Worm (Caenorhabditis elegans) whole organism, L4 larva: ENCODE data around the gene C04A2.15.

Experiments used
- D1046.2 ChIP-seq: fragments of 200-800 bp; sonication (Bioruptor generic); IDR thresholded peaks from 2 replicates; pipeline ENCODE4 v1.3.6; 2022; ENCODE audit warnings: missing genetic modification characterization, missing compliant biosample characterization
- F10B5.3 ChIP-seq: sonication (generic microtip); optimal IDR thresholded peaks from 2 replicates; lab custom pipeline; 2016; ENCODE audit warnings: mild to moderate bottlenecking, missing genetic modification characterization, missing compliant biosample characterization
- F49E8.2 ChIP-seq: sonication (generic microtip); optimal IDR thresholded peaks from 2 replicates; lab custom pipeline; 2016; ENCODE audit warnings: missing compliant biosample characterization, mild to moderate bottlenecking, missing genetic modification characterization, borderline replicate concordance
- T20F7.1 ChIP-seq: fragments of 200-800 bp; sonication (Bioruptor generic); optimal IDR thresholded peaks from 2 replicates; lab custom pipeline; 2018; ENCODE audit warnings: mild to moderate bottlenecking, missing genetic modification characterization, missing compliant biosample characterization
- T26A8.4 ChIP-seq: fragments of 200-800 bp; sonication (Bioruptor generic); IDR thresholded peaks from 2 replicates; pipeline ENCODE4 v1.3.6; 2022; ENCODE audit warnings: missing genetic modification characterization, missing compliant biosample characterization
- Y75B8A.6 ChIP-seq: fragments of 200-800 bp; sonication (Bioruptor generic); IDR thresholded peaks from 2 replicates; pipeline ENCODE4 v1.3.6; 2022; ENCODE audit warnings: missing genetic modification reagents, missing genetic modification characterization, missing compliant biosample characterization
- aha-1 ChIP-seq: fragments of 150-350 bp; peaks from one replicate; lab custom pipeline; 2014; ENCODE audit warnings: missing biosample characterization, missing genetic modification characterization
- ceh-20 ChIP-seq: fragments of 200-800 bp; sonication (Bioruptor generic); IDR thresholded peaks from 2 replicates; pipeline ENCODE4 v1.3.6; 2022; ENCODE audit warnings: missing genetic modification reagents, missing genetic modification characterization, missing compliant biosample characterization
- ceh-82 ChIP-seq: sonication (generic microtip); optimal IDR thresholded peaks from 2 replicates; lab custom pipeline; 2017; ENCODE audit warnings: missing biosample characterization, missing genetic modification characterization
- ctbp-1 ChIP-seq: fragments of 200-800 bp; sonication (Bioruptor generic); IDR thresholded peaks from 2 replicates; pipeline ENCODE4 v1.3.6; 2022; ENCODE audit warnings: missing genetic modification reagents, missing genetic modification characterization, missing compliant biosample characterization
- daf-16 ChIP-seq, 3 experiments: sonication (generic microtip); optimal IDR thresholded peaks; 2 replicates each; lab custom pipeline; 2016 to 2017; ENCODE audit warnings: missing genetic modification characterization in 3 of 3, missing genetic modification reagents in 3 of 3, mild to moderate bottlenecking in 2 of 3, missing compliant biosample characterization in 2 of 3, missing biosample characterization in 1 of 3, moderate library complexity in 1 of 3
- dmd-6 ChIP-seq: fragments of 200-800 bp; sonication (Bioruptor generic); IDR thresholded peaks from 2 replicates; pipeline ENCODE4 v1.3.6; 2022; ENCODE audit warnings: missing genetic modification reagents, missing genetic modification characterization, missing compliant biosample characterization
- dmd-9 ChIP-seq: fragments of 200-800 bp; sonication (Bioruptor generic); IDR thresholded peaks from 2 replicates; pipeline ENCODE4 v1.3.6; 2022; ENCODE audit warnings: missing genetic modification reagents, missing genetic modification characterization, missing compliant biosample characterization
- dpl-1 ChIP-seq: fragments of 150-350 bp; optimal IDR thresholded peaks from 2 replicates; lab custom pipeline; 2014; ENCODE audit warnings: missing biosample characterization, missing genetic modification reagents, missing genetic modification characterization
- fos-1 ChIP-seq: fragments of 150-350 bp; optimal IDR thresholded peaks from 2 replicates; lab custom pipeline; 2014; ENCODE audit warnings: missing biosample characterization, missing genetic modification characterization
- gei-8 ChIP-seq: fragments of 200-800 bp; sonication (Bioruptor generic); optimal IDR thresholded peaks from 2 replicates; lab custom pipeline; 2018; ENCODE audit warnings: mild to moderate bottlenecking, missing genetic modification characterization, missing compliant biosample characterization
- hif-1 ChIP-seq, 2 experiments: sonication (generic microtip); optimal IDR thresholded peaks; 2 replicates each; lab custom pipeline; 2016 to 2017; ENCODE audit warnings: missing compliant biosample characterization in 2 of 2, missing genetic modification characterization in 2 of 2, missing genetic modification reagents in 2 of 2, missing genotype in 2 of 2, mild to moderate bottlenecking in 1 of 2
- hlh-11 ChIP-seq: fragments of 200-800 bp; sonication (Bioruptor generic); optimal IDR thresholded peaks from 2 replicates; lab custom pipeline; 2018; ENCODE audit warnings: mild to moderate bottlenecking, missing genetic modification characterization, missing compliant biosample characterization
- hmg-1.1 ChIP-seq: fragments of 200-800 bp; sonication (Bioruptor generic); IDR thresholded peaks from 2 replicates; pipeline ENCODE4 v1.3.6; 2022; ENCODE audit warnings: missing genetic modification reagents, missing genetic modification characterization, missing compliant biosample characterization
- lin-1 ChIP-seq: fragments of 200-800 bp; sonication (Bioruptor generic); IDR thresholded peaks from 2 replicates; pipeline ENCODE4 v1.3.6; 2022; ENCODE audit warnings: missing genetic modification reagents, missing genetic modification characterization, missing compliant biosample characterization
- lin-13 ChIP-seq: fragments of 150-350 bp; optimal IDR thresholded peaks from 2 replicates; lab custom pipeline; 2014; ENCODE audit warnings: missing biosample characterization, missing genetic modification reagents, missing genetic modification characterization
- lin-39 ChIP-seq: fragments of 150-350 bp; optimal IDR thresholded peaks from 2 replicates; lab custom pipeline; 2014; ENCODE audit warnings: missing biosample characterization, missing genetic modification reagents, missing genetic modification characterization
- lsy-2 ChIP-seq, 2 experiments: fragments of 150-350 bp in 1 of 2; sonication (generic microtip) in 1 of 2; optimal IDR thresholded peaks; 2 replicates each; lab custom pipeline; 2014 to 2017; ENCODE audit warnings: missing biosample characterization in 2 of 2, missing genetic modification characterization in 2 of 2
- mdl-1 ChIP-seq, 2 experiments: fragments of 150-350 bp in 1 of 2; sonication (generic microtip) in 1 of 2; optimal IDR thresholded peaks; 2 replicates each; lab custom pipeline; 2014 to 2017; ENCODE audit warnings: missing biosample characterization in 2 of 2, missing genetic modification characterization in 2 of 2
- mep-1 ChIP-seq: fragments of 150-350 bp; sonication (generic microtip); optimal IDR thresholded peaks from 3 replicates; lab custom pipeline; 2014; ENCODE audit warnings: missing biosample characterization, missing genetic modification characterization
- mes-2 ChIP-seq: sonication (generic microtip); optimal IDR thresholded peaks from 2 replicates; lab custom pipeline; 2016; ENCODE audit warnings: missing genotype, mild to moderate bottlenecking, missing genetic modification characterization, missing compliant biosample characterization; ENCODE audit not compliant: poor library complexity, severe bottlenecking
- mxl-2 ChIP-seq: fragments of 200-800 bp; sonication (Bioruptor generic); conservative IDR thresholded peaks from 2 replicates; pipeline ENCODE4 v1.3.6; 2022; ENCODE audit warnings: missing genetic modification reagents, missing genetic modification characterization, missing compliant biosample characterization
- mxl-3 ChIP-seq: fragments of 200-800 bp; sonication (Bioruptor generic); optimal IDR thresholded peaks from 2 replicates; lab custom pipeline; 2018; ENCODE audit warnings: mild to moderate bottlenecking, missing genetic modification characterization, missing compliant biosample characterization
- nhr-11 ChIP-seq: fragments of 150-350 bp; optimal IDR thresholded peaks from 2 replicates; lab custom pipeline; 2014; ENCODE audit warnings: missing biosample characterization, missing genetic modification characterization
- nhr-111 ChIP-seq: fragments of 200-800 bp; sonication (Bioruptor generic); optimal IDR thresholded peaks from 2 replicates; lab custom pipeline; 2018; ENCODE audit warnings: mild to moderate bottlenecking, missing genetic modification characterization, missing compliant biosample characterization
- nhr-28 ChIP-seq: fragments of 150-350 bp; optimal IDR thresholded peaks from 2 replicates; lab custom pipeline; 2014; ENCODE audit warnings: missing biosample characterization, missing genetic modification characterization
- nhr-41 ChIP-seq: fragments of 200-800 bp; sonication (Bioruptor generic); IDR thresholded peaks from 2 replicates; pipeline ENCODE4 v1.3.6; 2022; ENCODE audit warnings: missing genetic modification reagents, missing genetic modification characterization, missing compliant biosample characterization
- nhr-42 ChIP-seq: fragments of 200-800 bp; sonication (Bioruptor generic); IDR thresholded peaks from 2 replicates; pipeline ENCODE4 v1.3.6; 2022; ENCODE audit warnings: missing genetic modification characterization, missing compliant biosample characterization
- nhr-77 ChIP-seq: fragments of 150-350 bp; optimal IDR thresholded peaks from 2 replicates; lab custom pipeline; 2014; ENCODE audit warnings: missing biosample characterization, missing genetic modification characterization
- php-3 ChIP-seq: fragments of 200-800 bp; sonication (Bioruptor generic); IDR thresholded peaks from 2 replicates; pipeline ENCODE4 v1.3.6; 2022; ENCODE audit warnings: missing genetic modification reagents, missing genetic modification characterization, missing compliant biosample characterization
- sdz-12 ChIP-seq: fragments of 200-800 bp; sonication (Bioruptor generic); optimal IDR thresholded peaks from 2 replicates; lab custom pipeline; 2018; ENCODE audit warnings: mild to moderate bottlenecking, missing genetic modification characterization, missing compliant biosample characterization
- set-16 ChIP-seq: fragments of 200-800 bp; sonication (Bioruptor generic); IDR thresholded peaks from 2 replicates; pipeline ENCODE4 v1.3.6; 2022; ENCODE audit warnings: missing genetic modification reagents, missing genetic modification characterization, missing compliant biosample characterization
- spr-1 ChIP-seq: sonication (generic microtip); optimal IDR thresholded peaks from 2 replicates; lab custom pipeline; 2016; ENCODE audit warnings: mild to moderate bottlenecking, missing genetic modification characterization, missing compliant biosample characterization
- tag-97 ChIP-seq: fragments of 200-800 bp; sonication (Bioruptor generic); IDR thresholded peaks from 2 replicates; pipeline ENCODE4 v1.3.6; 2022; ENCODE audit warnings: missing genetic modification characterization, missing compliant biosample characterization
- tra-1 ChIP-seq: fragments of 200-800 bp; sonication (Bioruptor generic); IDR thresholded peaks from 2 replicates; pipeline ENCODE4 v1.3.6; 2022; ENCODE audit warnings: missing genetic modification reagents, missing genetic modification characterization, missing compliant biosample characterization
- unc-62 ChIP-seq, 3 experiments: fragments of 150-350 bp in 1 of 3; sonication (generic microtip); optimal IDR thresholded peaks in 2 of 3; peaks in 1 of 3; 1 replicate in 1 of 3; 2 replicates in 2 of 3; lab custom pipeline; 2014 to 2017; ENCODE audit warnings: missing biosample characterization in 3 of 3, missing genetic modification characterization in 3 of 3, missing genetic modification reagents in 3 of 3, missing genotype in 1 of 3
- zag-1 ChIP-seq: fragments of 150-350 bp; optimal IDR thresholded peaks from 2 replicates; lab custom pipeline; 2014; ENCODE audit warnings: missing biosample characterization, missing genetic modification characterization
- zfp-2 ChIP-seq: sonication (generic microtip); optimal IDR thresholded peaks from 2 replicates; lab custom pipeline; 2016; ENCODE audit warnings: mild to moderate bottlenecking, missing genetic modification characterization, missing compliant biosample characterization
- zfp-3 ChIP-seq: fragments of 200-800 bp; sonication (Bioruptor generic); conservative IDR thresholded peaks from 2 replicates; pipeline ENCODE4 v1.3.6; 2022; ENCODE audit warnings: missing genetic modification reagents, missing genetic modification characterization, missing compliant biosample characterization
- zip-2 ChIP-seq: fragments of 150-350 bp; optimal IDR thresholded peaks from 2 replicates; lab custom pipeline; 2014; ENCODE audit warnings: missing biosample characterization, missing genetic modification characterization

Gene C04A2.15

DNA sequence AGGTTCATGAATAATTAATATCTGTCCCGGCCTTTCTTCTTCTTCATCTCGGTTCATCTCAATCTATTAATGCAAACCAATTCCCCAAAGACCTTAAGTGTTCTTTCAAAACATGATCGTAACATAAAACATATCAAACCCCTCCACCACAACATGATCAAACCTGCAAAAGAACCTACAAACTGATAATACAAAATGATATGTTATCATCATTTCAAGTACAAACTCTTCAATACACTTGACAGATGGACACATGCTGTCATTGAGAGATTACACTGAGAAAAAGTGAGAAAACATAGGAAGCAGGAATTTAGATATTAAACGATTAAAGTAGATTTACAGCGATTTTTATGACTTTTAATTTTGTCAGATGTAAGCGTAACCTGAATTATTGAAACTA, 27.5 kb upstream of the C04A2.15 start (continued):
- TF ChIP-seq zfp-3 (GFP tag; lab: Robert Waterston, UW), result no peak

ce11 chrII:6825732-6826131, 26.3 kb upstream of the C04A2.15 start:
- TF ChIP-seq nhr-28 (peak; percentile 65), php-3 (GFP tag; lab: Robert Waterston, UW) (no peak), hlh-11 (tag; lab: Kevin White, UChicago) (peak; percentile 54), ceh-20 (GFP tag; lab: Robert Waterston, UW) (peak; percentile 54; the same call in 1 of the 2 replicates), hmg-1.1 (GFP tag; lab: Robert Waterston, UW) (no peak), daf-16 (GFP tag; optimal IDR thresholded peaks at IDR 0.05; lab: Kevin White, UChicago) (no peak), daf-16 (tag; optimal IDR thresholded peaks at IDR 0.05; lab: Kevin White, UChicago) (no peak), T26A8.4 (GFP tag; lab: Robert Waterston, UW) (no peak), spr-1 (no peak), set-16 (GFP tag; lab: Robert Waterston, UW) (no peak), Y75B8A.6 (GFP tag; lab: Robert Waterston, UW) (no peak), fos-1 (tag; lab: Kevin White, UChicago) (no peak), mdl-1 (tag; optimal IDR thresholded peaks at IDR 0.05; lab: Kevin White, UChicago) (peak in 1 of 2 experiments; percentile 34), D1046.2 (GFP tag; lab: Robert Waterston, UW) (no peak), tag-97 (GFP tag; lab: Robert Waterston, UW) (no peak), lin-1 (GFP tag; lab: Robert Waterston, UW) (0 out of 2 replicates have a peak, but pooled peaks have one; percentile 27), lsy-2 (tag; optimal IDR thresholded peaks at IDR 0.05; lab: Kevin White, UChicago) (peak in 1 of 2 experiments; percentile 27), sdz-12 (GFP tag; lab: Kevin White, UChicago) (no peak), nhr-41 (GFP tag; lab: Robert Waterston, UW) (no peak), aha-1 (tag; lab: Kevin White, UChicago) (peak; percentile 72), unc-62 (GFP tag; optimal IDR thresholded peaks at IDR 0.05 in 1 of 2; lab: Kevin White, UChicago) (peak in 1 of 2 experiments; percentile 97), unc-62 (tag; optimal IDR thresholded peaks at IDR 0.05; lab: Kevin White, UChicago) (no peak), zag-1 (tag; lab: Kevin White, UChicago) (no peak), tra-1 (GFP tag; lab: Robert Waterston, UW) (0 out of 2 replicates have a peak, but pooled peaks have one; percentile 65), mep-1 (peak; percentile 4), dmd-9 (GFP tag; lab: Robert Waterston, UW) (no peak), lin-13 (GFP tag; lab: Kevin White, UChicago) (no peak), dmd-6 (GFP tag; lab: Robert Waterston, UW) (peak; percentile 49), mes-2 (tag; lab: Kevin White, UChicago) (no peak)

DNA sequence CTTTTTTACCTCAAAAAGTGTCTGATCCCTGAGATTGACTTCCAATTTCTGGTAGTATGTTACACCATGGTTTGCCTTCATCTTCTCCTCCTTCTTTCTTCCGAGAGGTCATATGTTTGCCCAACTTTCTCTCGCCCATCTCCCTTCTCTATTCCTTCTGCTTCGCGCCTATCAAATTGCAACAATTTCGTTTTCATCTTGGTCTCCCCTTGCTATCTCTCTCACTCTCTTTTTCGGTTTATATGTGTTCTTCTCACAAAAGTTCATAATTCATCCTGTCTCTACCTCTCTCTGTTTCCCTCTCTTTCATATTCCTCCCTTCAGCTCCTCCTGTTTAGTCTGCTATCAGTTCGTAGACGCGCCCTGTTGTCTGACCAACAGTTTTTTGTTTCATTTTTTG, 25.3 kb upstream of the C04A2.15 start:
- TF ChIP-seq nhr-11 (tag; lab: Kevin White, UChicago), result peak; percentile 53
- TF ChIP-seq ctbp-1 (GFP tag; lab: Robert Waterston, UW), result 0 out of 2 replicates have a peak, but pooled peaks have one; percentile 58
- TF ChIP-seq nhr-77, result peak; percentile 71
- peak; percentile 27 for TF ChIP-seq mxl-3 (GFP tag; lab: Kevin White, UChicago)
- no peak for TF ChIP-seq daf-16 (GFP tag; optimal IDR thresholded peaks at IDR 0.05; lab: Kevin White, UChicago)
- peak; percentile 59 for TF ChIP-seq daf-16 (tag; optimal IDR thresholded peaks at IDR 0.05; lab: Kevin White, UChicago)
- TF ChIP-seq php-3 (GFP tag; lab: Robert Waterston, UW), result 0 out of 2 replicates have a peak, but pooled peaks have one; percentile 52
- TF ChIP-seq F10B5.3 (tag; lab: Kevin White, UChicago), result no peak
- no peak for TF ChIP-seq zip-2 (tag; lab: Kevin White, UChicago)
- 0 out of 2 replicates have a peak, but pooled peaks have one; percentile 25 for TF ChIP-seq nhr-41 (GFP tag; lab: Robert Waterston, UW)
- TF ChIP-seq zfp-2 (tag; lab: Kevin White, UChicago), result no peak
- no peak for TF ChIP-seq nhr-111 (GFP tag; lab: Kevin White, UChicago)
- no peak for TF ChIP-seq zag-1 (tag; lab: Kevin White, UChicago)
- peak; percentile 81 for TF ChIP-seq dmd-6 (GFP tag; lab: Robert Waterston, UW)
- TF ChIP-seq ceh-82, result no peak
- no peak; the same call in none of the 2 replicates for TF ChIP-seq hmg-1.1 (GFP tag; lab: Robert Waterston, UW)
- TF ChIP-seq mxl-2 (GFP tag; lab: Robert Waterston, UW), result no peak
- peak; percentile 10 for TF ChIP-seq gei-8
- TF ChIP-seq nhr-28, result peak; percentile 89
- no peak for TF ChIP-seq hif-1 (tag; optimal IDR thresholded peaks at IDR 0.05; lab: Kevin White, UChicago)
- peak in 1 of 2 experiments; percentile 45 for TF ChIP-seq lsy-2 (tag; optimal IDR thresholded peaks at IDR 0.05; lab: Kevin White, UChicago)
- peak in 1 of 2 experiments; percentile 48 for TF ChIP-seq mdl-1 (tag; optimal IDR thresholded peaks at IDR 0.05; lab: Kevin White, UChicago)
- no peak for TF ChIP-seq F49E8.2 (tag; lab: Kevin White, UChicago)
- peak; percentile 97 for TF ChIP-seq aha-1 (tag; lab: Kevin White, UChicago)
- no peak for TF ChIP-seq dpl-1 (GFP tag; lab: Kevin White, UChicago)
- TF ChIP-seq T20F7.1 (GFP tag; lab: Kevin White, UChicago), result no peak
- TF ChIP-seq nhr-42 (GFP tag; lab: Robert Waterston, UW), result no peak
- no peak for TF ChIP-seq lin-39
